Worm (Caenorhabditis elegans) whole organism, L3 larva: ENCODE data around the gene T23F2.2.

Experiments
- R02D3.7 ChIP-seq: fragments of 150-350 bp; optimal IDR thresholded peaks from 2 replicates; lab custom pipeline; 2014; ENCODE audit warnings: missing biosample characterization, missing genetic modification characterization
- ZK546.5 ChIP-seq: sonication (generic microtip); optimal IDR thresholded peaks from 2 replicates; lab custom pipeline; 2017; ENCODE audit warnings: missing biosample characterization, missing genetic modification characterization
- ama-1 ChIP-seq: fragments of 150-350 bp; optimal IDR thresholded peaks from 2 replicates; lab custom pipeline; 2018
- ceh-82 ChIP-seq: fragments of 150-350 bp; optimal IDR thresholded peaks from 2 replicates; lab custom pipeline; 2014; ENCODE audit warnings: missing biosample characterization, missing genetic modification characterization
- ceh-9 ChIP-seq: sonication (generic microtip); optimal IDR thresholded peaks from 2 replicates; lab custom pipeline; 2018; ENCODE audit warnings: missing biosample characterization, missing genetic modification characterization
- daf-12 ChIP-seq: fragments of 150-350 bp; optimal IDR thresholded peaks from 2 replicates; lab custom pipeline; 2014; ENCODE audit warnings: missing biosample characterization, missing genetic modification reagents, missing genetic modification characterization
- egl-27 ChIP-seq: sonication (generic microtip); optimal IDR thresholded peaks from 4 replicates; lab custom pipeline; 2017; ENCODE audit warnings: missing biosample characterization, missing genetic modification reagents, missing genetic modification characterization
- egl-5 ChIP-seq: fragments of 150-350 bp; optimal IDR thresholded peaks from 2 replicates; lab custom pipeline; 2017; ENCODE audit warnings: missing biosample characterization, missing genetic modification reagents, missing genetic modification characterization, inconsistent platforms
- elt-1 ChIP-seq: fragments of 150-350 bp; optimal IDR thresholded peaks from 2 replicates; lab custom pipeline; 2014; ENCODE audit warnings: missing biosample characterization, missing genetic modification characterization
- elt-2 ChIP-seq: sonication (generic microtip); optimal IDR thresholded peaks from 2 replicates; lab custom pipeline; 2016; ENCODE audit warnings: missing genetic modification reagents, mild to moderate bottlenecking, missing genetic modification characterization, missing compliant biosample characterization
- elt-3 ChIP-seq, 3 experiments: fragments of 150-350 bp in 1 of 3; sonication (generic microtip) in 2 of 3; optimal IDR thresholded peaks; 2 replicates in 2 of 3; 4 replicates in 1 of 3; lab custom pipeline; 2014 to 2017; ENCODE audit warnings: missing biosample characterization in 3 of 3, missing genetic modification characterization in 3 of 3
- fkh-10 ChIP-seq: sonication (generic microtip); optimal IDR thresholded peaks from 2 replicates; lab custom pipeline; 2017; ENCODE audit warnings: missing biosample characterization, missing genetic modification reagents, missing genetic modification characterization
- fos-1 ChIP-seq: fragments of 150-350 bp; optimal IDR thresholded peaks from 2 replicates; lab custom pipeline; 2014; ENCODE audit warnings: missing biosample characterization, missing genetic modification characterization
- hmg-11 ChIP-seq: sonication (generic microtip); optimal IDR thresholded peaks from 2 replicates; lab custom pipeline; 2016; ENCODE audit warnings: missing genetic modification characterization, missing compliant biosample characterization
- lin-15B ChIP-seq: fragments of 150-350 bp; optimal IDR thresholded peaks from 2 replicates; lab custom pipeline; 2014; ENCODE audit warnings: missing biosample characterization, missing genetic modification characterization
- lin-39 ChIP-seq: fragments of 150-350 bp; optimal IDR thresholded peaks from 2 replicates; lab custom pipeline; 2018; ENCODE audit warnings: missing biosample characterization, missing genetic modification reagents, missing genetic modification characterization
- mdl-1 ChIP-seq: fragments of 150-350 bp; optimal IDR thresholded peaks from 2 replicates; lab custom pipeline; 2014; ENCODE audit warnings: missing biosample characterization, missing genetic modification characterization
- nfya-1 ChIP-seq: sonication (generic microtip); optimal IDR thresholded peaks from 2 replicates; lab custom pipeline; 2017; ENCODE audit warnings: missing genetic modification characterization, mild to moderate bottlenecking, missing compliant biosample characterization, antibody characterized with exemption, moderate library complexity; ENCODE audit not compliant: insufficient read depth
- nhr-12 ChIP-seq: fragments of 150-350 bp; optimal IDR thresholded peaks from 2 replicates; lab custom pipeline; 2014; ENCODE audit warnings: missing biosample characterization, missing genetic modification characterization
- nhr-23 ChIP-seq: fragments of 150-350 bp; optimal IDR thresholded peaks from 2 replicates; lab custom pipeline; 2014; ENCODE audit warnings: missing biosample characterization, missing genetic modification reagents, missing genetic modification characterization
- nhr-237 ChIP-seq: fragments of 150-350 bp; optimal IDR thresholded peaks from 2 replicates; lab custom pipeline; 2014; ENCODE audit warnings: missing biosample characterization, missing genetic modification characterization
- nhr-28 ChIP-seq: fragments of 150-350 bp; optimal IDR thresholded peaks from 2 replicates; lab custom pipeline; 2014; ENCODE audit warnings: missing biosample characterization, missing genetic modification characterization
- nhr-43 ChIP-seq: sonication (generic microtip); optimal IDR thresholded peaks from 2 replicates; lab custom pipeline; 2016; ENCODE audit warnings: mild to moderate bottlenecking, missing genetic modification characterization, missing compliant biosample characterization; ENCODE audit not compliant: poor library complexity, severe bottlenecking
- nhr-67 ChIP-seq: fragments of 150-350 bp; optimal IDR thresholded peaks from 2 replicates; lab custom pipeline; 2014; ENCODE audit warnings: missing biosample characterization, missing genetic modification characterization
- nhr-76 ChIP-seq: fragments of 150-350 bp; sonication (generic microtip); optimal IDR thresholded peaks from 5 replicates; lab custom pipeline; 2014; ENCODE audit warnings: missing biosample characterization, missing genetic modification characterization
- nhr-77 ChIP-seq: fragments of 150-350 bp; optimal IDR thresholded peaks from 2 replicates; lab custom pipeline; 2014; ENCODE audit warnings: missing biosample characterization, missing genetic modification characterization
- pha-4 ChIP-seq: fragments of 150-350 bp; optimal IDR thresholded peaks from 2 replicates; lab custom pipeline; 2014; ENCODE audit warnings: missing biosample characterization, missing genetic modification reagents, missing genetic modification characterization
- pqm-1 ChIP-seq: fragments of 150-350 bp; optimal IDR thresholded peaks from 2 replicates; lab custom pipeline; 2017; ENCODE audit warnings: missing biosample characterization, missing genetic modification characterization, inconsistent platforms
- skn-1 ChIP-seq: fragments of 150-350 bp; optimal IDR thresholded peaks from 2 replicates; lab custom pipeline; 2014; ENCODE audit warnings: missing biosample characterization, missing genetic modification characterization
- snpc-4 ChIP-seq: fragments of 150-350 bp; optimal IDR thresholded peaks from 2 replicates; lab custom pipeline; 2014; ENCODE audit warnings: missing biosample characterization, missing genetic modification characterization
- unc-62 ChIP-seq: fragments of 150-350 bp; sonication (generic microtip); optimal IDR thresholded peaks from 4 replicates; lab custom pipeline; 2014; ENCODE audit warnings: missing biosample characterization, missing genetic modification reagents, missing genetic modification characterization
- ztf-11 ChIP-seq: fragments of 150-350 bp; optimal IDR thresholded peaks from 2 replicates; lab custom pipeline; 2014; ENCODE audit warnings: missing biosample characterization, missing genetic modification characterization
- ztf-4 ChIP-seq: fragments of 150-350 bp; optimal IDR thresholded peaks from 2 replicates; lab custom pipeline; 2014; ENCODE audit warnings: missing biosample characterization, missing genetic modification characterization

T23F2.2 gene

ce11 chrX:5507926-5508325, 2.9 kb upstream of the T23F2.2 start:
- TF ChIP-seq elt-1 (tag; lab: Kevin White, UChicago) (no peak), hmg-11 (peak; percentile 50), nhr-237 (tag; lab: Kevin White, UChicago) (no peak), nfya-1 (peak; percentile 29), fkh-10 (GFP tag; lab: Kevin White, UChicago) (no peak)
- TF ChIP-seq, all 47 proteins: peak for 2

DNA sequence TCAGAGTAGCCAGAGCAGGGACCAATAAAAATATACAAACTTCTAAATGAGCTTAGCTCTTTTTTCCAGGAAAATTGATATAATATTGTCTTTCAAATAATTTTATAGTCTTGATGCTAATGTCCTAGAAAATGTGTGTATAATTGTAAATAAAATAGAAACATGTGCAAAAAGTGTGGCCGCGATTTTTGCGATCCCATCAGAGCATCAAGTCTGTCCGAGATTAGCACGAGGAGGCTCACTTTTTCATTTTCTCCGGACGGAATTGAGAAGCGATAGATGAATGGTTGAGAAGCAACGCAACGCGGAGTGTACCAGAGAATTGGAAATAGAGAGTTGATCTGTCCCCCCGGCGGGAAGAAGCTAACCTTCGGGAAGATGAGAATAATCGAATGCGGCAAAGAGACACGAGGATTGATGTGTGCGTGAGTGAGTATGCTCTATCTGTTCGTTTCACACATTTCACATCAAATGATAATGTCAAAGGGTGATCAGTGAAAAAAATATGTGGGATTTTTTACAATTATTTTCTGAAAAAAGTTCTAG, 1.5 kb upstream of the T23F2.2 start:
- TF ChIP-seq nhr-67 (tag; lab: Kevin White, UChicago) = no peak
- peak; percentile 24 for TF ChIP-seq nfya-1

DNA sequence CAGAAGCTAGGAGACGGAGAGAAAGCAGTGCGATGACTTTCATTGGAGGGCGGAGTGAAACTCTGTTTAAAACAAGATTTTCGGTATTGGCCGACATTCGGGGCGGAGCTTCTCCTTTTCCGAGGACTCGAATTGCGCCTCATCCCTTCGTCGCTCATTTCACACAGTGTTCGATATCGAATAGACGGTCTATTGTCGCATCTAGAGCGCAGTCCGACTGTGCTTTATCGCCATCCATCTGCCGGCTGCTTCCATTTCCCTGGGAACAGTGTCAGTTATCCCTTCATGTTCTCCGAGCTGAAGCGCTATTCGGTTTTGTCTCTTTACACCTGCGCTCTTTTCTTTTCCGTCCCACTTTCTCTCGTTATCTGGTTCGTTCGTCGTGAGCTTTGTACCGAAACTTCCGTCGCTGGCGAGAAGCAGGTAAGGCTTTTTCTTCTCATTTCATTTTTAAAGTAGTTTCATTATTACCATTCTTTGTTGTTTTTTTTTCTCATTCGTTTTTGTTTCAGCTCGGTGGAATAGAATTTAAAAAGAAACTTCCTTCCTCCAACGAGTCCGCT, 12.1 kb downstream of the T23F2.2 start, which contains the start of the genes bus-8A and bus-8B:
Gene bus-8A (plus strand): TSS at position 96 of the 563 bp plus-strand sequence.
Gene bus-8B (plus strand): TSS at position 513 of the 563 bp plus-strand sequence.
- TF ChIP-seq skn-1 = no peak
- TF ChIP-seq pha-4 (tag; lab: Kevin White, UChicago) = no peak
- TF ChIP-seq lin-39 (tag; lab: Kevin White, UChicago) = no peak
- no peak for TF ChIP-seq elt-2 (tag; lab: Kevin White, UChicago)
- no peak for TF ChIP-seq nhr-12

DNA sequence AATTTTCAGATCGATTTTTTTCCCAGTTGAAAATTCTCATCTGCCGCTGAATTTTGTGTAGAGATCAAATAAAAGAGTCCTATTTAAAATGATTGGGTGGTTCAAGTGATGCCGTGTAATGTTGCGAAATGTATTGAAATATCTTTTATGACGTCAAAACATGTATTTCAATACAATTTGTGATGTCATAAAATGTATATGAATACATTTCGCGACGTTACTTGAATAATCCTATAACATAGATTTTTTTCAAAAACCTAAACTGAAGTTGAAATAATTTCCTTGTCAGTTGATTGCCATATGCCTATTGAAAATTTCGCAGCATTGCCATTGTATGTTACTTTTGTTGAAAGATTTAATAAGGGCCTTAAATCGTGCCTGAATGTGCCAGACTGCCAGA, 15.5 kb downstream of the T23F2.2 start, which contains the start of gene F55D1.1:
Gene F55D1.1 (plus strand): TSS at position 301 of the 400 bp plus-strand sequence.
- no peak for TF ChIP-seq ztf-11
- no peak for TF ChIP-seq snpc-4 (tag; lab: Kevin White, UChicago)
- no peak for TF ChIP-seq nhr-23 (tag; lab: Kevin White, UChicago)
- TF ChIP-seq lin-15B (tag; lab: Kevin White, UChicago) = no peak
- TF ChIP-seq nhr-28 (tag; lab: Kevin White, UChicago) = no peak
- no peak for TF ChIP-seq ceh-82
- TF ChIP-seq fos-1 (tag; lab: Kevin White, UChicago) = no peak
- TF ChIP-seq unc-62 = no peak
- TF ChIP-seq nhr-76 = no peak
- TF ChIP-seq pqm-1 = no peak
- TF ChIP-seq ZK546.5 (tag; lab: Kevin White, UChicago) = no peak
- no peak for TF ChIP-seq mdl-1 (tag; lab: Kevin White, UChicago)
- TF ChIP-seq nhr-77 (tag; lab: Kevin White, UChicago) = no peak
- no peak for TF ChIP-seq elt-3 (tag; optimal IDR thresholded peaks at IDR 0.05; lab: Kevin White, UChicago)
- no peak for TF ChIP-seq nhr-12
- TF ChIP-seq nhr-237 (tag; lab: Kevin White, UChicago) = no peak
- TF ChIP-seq R02D3.7 = no peak

DNA sequence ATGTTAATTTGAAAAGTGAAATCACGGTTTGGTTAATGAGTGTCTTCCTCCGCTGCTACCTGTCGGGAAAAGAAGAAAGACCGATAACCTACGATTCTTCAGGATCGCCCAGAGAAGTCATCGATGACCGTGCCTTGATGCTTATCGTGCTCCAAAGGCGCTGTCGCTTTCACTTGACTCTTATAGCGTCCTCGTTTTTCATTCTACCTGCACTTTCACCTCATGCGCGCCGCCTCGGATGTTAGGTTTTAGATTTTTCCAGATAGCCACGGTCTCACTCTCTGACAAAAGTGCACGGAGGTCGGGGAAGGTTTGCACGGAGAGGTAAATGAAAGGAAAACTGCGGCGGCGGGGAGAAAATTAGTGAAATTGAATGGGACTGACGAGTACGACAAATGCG, 16.2 kb downstream of the T23F2.2 start:
- TF ChIP-seq elt-1 (tag; lab: Kevin White, UChicago) (no peak), ama-1 (no peak), snpc-4 (tag; lab: Kevin White, UChicago) (no peak), fos-1 (tag; lab: Kevin White, UChicago) (no peak), nfya-1 (no peak), ztf-4 (no peak), hmg-11 (no peak), egl-5 (tag; lab: Kevin White, UChicago) (no peak), ceh-9 (tag; lab: Kevin White, UChicago) (no peak), lin-15B (tag; lab: Kevin White, UChicago) (no peak), egl-27 (tag; lab: Kevin White, UChicago) (no peak), nhr-67 (tag; lab: Kevin White, UChicago) (no peak), daf-12 (tag; lab: Kevin White, UChicago) (no peak), mdl-1 (tag; lab: Kevin White, UChicago) (no peak), pqm-1 (no peak), elt-3 (tag; optimal IDR thresholded peaks at IDR 0.05; lab: Kevin White, UChicago) (no peak), elt-2 (tag; lab: Kevin White, UChicago) (no peak), nhr-43 (tag; lab: Kevin White, UChicago) (no peak), R02D3.7 (no peak)
